Worm (Caenorhabditis elegans) whole organism, L4 larva: ENCODE data around the gene D1044.1.
A peak's percentile ranks its signal among the peaks of the same experiment; 100 is the strongest.

Source experiments
- F44E2.7 ChIP-seq: fragments of 200-800 bp; sonication (Bioruptor generic); IDR thresholded peaks from 2 replicates; pipeline ENCODE4 v2.1.2; 2022; ENCODE audit warnings: missing genetic modification characterization, missing compliant biosample characterization
- F49E8.2 ChIP-seq: sonication (generic microtip); optimal IDR thresholded peaks from 2 replicates; lab custom pipeline; 2016; ENCODE audit warnings: missing compliant biosample characterization, mild to moderate bottlenecking, missing genetic modification characterization, borderline replicate concordance
- T26A8.4 ChIP-seq: fragments of 200-800 bp; sonication (Bioruptor generic); IDR thresholded peaks from 2 replicates; pipeline ENCODE4 v1.3.6; 2022; ENCODE audit warnings: missing genetic modification characterization, missing compliant biosample characterization
- Y5F2A.4 ChIP-seq: fragments of 200-800 bp; sonication (Bioruptor generic); optimal IDR thresholded peaks from 2 replicates; lab custom pipeline; 2018; ENCODE audit warnings: mild to moderate bottlenecking, missing genetic modification characterization, missing compliant biosample characterization
- ZK337.2 ChIP-seq: fragments of 200-800 bp; sonication (Bioruptor generic); IDR thresholded peaks from 2 replicates; pipeline ENCODE4 v1.3.6; 2022; ENCODE audit warnings: missing genetic modification reagents, missing genetic modification characterization, missing compliant biosample characterization
- aha-1 ChIP-seq: fragments of 150-350 bp; peaks from one replicate; lab custom pipeline; 2014; ENCODE audit warnings: missing biosample characterization, missing genetic modification characterization
- arid-1 ChIP-seq: fragments of 200-800 bp; sonication (Bioruptor generic); conservative IDR thresholded peaks from 2 replicates; pipeline ENCODE4 v1.3.6; 2022; ENCODE audit warnings: missing genetic modification reagents, missing genetic modification characterization, missing compliant biosample characterization
- attf-4 ChIP-seq: sonication (generic microtip); optimal IDR thresholded peaks from 3 replicates; lab custom pipeline; 2017; ENCODE audit warnings: missing biosample characterization, missing genetic modification characterization
- ceh-20 ChIP-seq: fragments of 200-800 bp; sonication (Bioruptor generic); IDR thresholded peaks from 2 replicates; pipeline ENCODE4 v1.3.6; 2022; ENCODE audit warnings: missing genetic modification reagents, missing genetic modification characterization, missing compliant biosample characterization
- ceh-28 ChIP-seq: fragments of 150-350 bp; optimal IDR thresholded peaks from 2 replicates; lab custom pipeline; 2014; ENCODE audit warnings: missing biosample characterization, missing genetic modification reagents, missing genetic modification characterization
- cey-2 ChIP-seq: sonication (generic microtip); optimal IDR thresholded peaks from 3 replicates; lab custom pipeline; 2017; ENCODE audit warnings: missing genetic modification characterization, mild to moderate bottlenecking, missing compliant biosample characterization, antibody characterized with exemption, borderline replicate concordance; ENCODE audit not compliant: insufficient read depth
- ctbp-1 ChIP-seq: fragments of 200-800 bp; sonication (Bioruptor generic); IDR thresholded peaks from 2 replicates; pipeline ENCODE4 v1.3.6; 2022; ENCODE audit warnings: missing genetic modification reagents, missing genetic modification characterization, missing compliant biosample characterization
- dmd-8 ChIP-seq: fragments of 200-800 bp; sonication (Bioruptor generic); IDR thresholded peaks from 2 replicates; pipeline ENCODE4 v1.3.6; 2022; ENCODE audit warnings: missing genetic modification characterization, missing compliant biosample characterization
- dmd-9 ChIP-seq: fragments of 200-800 bp; sonication (Bioruptor generic); IDR thresholded peaks from 2 replicates; pipeline ENCODE4 v1.3.6; 2022; ENCODE audit warnings: missing genetic modification reagents, missing genetic modification characterization, missing compliant biosample characterization
- dve-1 ChIP-seq: sonication (generic microtip); optimal IDR thresholded peaks from 2 replicates; lab custom pipeline; 2017; ENCODE audit warnings: antibody characterized with exemption, mild to moderate bottlenecking, missing genetic modification characterization, missing compliant biosample characterization; ENCODE audit not compliant: insufficient read depth
- egl-43 ChIP-seq: fragments of 200-800 bp; sonication (Bioruptor generic); IDR thresholded peaks from 2 replicates; pipeline ENCODE4 v1.3.6; 2022; ENCODE audit warnings: missing genetic modification reagents, missing genetic modification characterization, missing compliant biosample characterization
- gei-8 ChIP-seq: fragments of 200-800 bp; sonication (Bioruptor generic); optimal IDR thresholded peaks from 2 replicates; lab custom pipeline; 2018; ENCODE audit warnings: mild to moderate bottlenecking, missing genetic modification characterization, missing compliant biosample characterization
- hif-1 ChIP-seq, 2 experiments: sonication (generic microtip); optimal IDR thresholded peaks; 2 replicates each; lab custom pipeline; 2016 to 2017; ENCODE audit warnings: missing compliant biosample characterization in 2 of 2, missing genetic modification characterization in 2 of 2, missing genetic modification reagents in 2 of 2, missing genotype in 2 of 2, mild to moderate bottlenecking in 1 of 2
- hlh-30 ChIP-seq: sonication (generic microtip); optimal IDR thresholded peaks from 2 replicates; lab custom pipeline; 2017; ENCODE audit warnings: antibody characterized with exemption, mild to moderate bottlenecking, missing genetic modification characterization, missing compliant biosample characterization; ENCODE audit not compliant: insufficient read depth
- hmg-1.1 ChIP-seq: fragments of 200-800 bp; sonication (Bioruptor generic); IDR thresholded peaks from 2 replicates; pipeline ENCODE4 v1.3.6; 2022; ENCODE audit warnings: missing genetic modification reagents, missing genetic modification characterization, missing compliant biosample characterization
- lin-38 ChIP-seq: fragments of 200-800 bp; sonication (Bioruptor generic); IDR thresholded peaks from 2 replicates; pipeline ENCODE4 v1.3.6; 2022; ENCODE audit warnings: missing genetic modification reagents, missing genetic modification characterization, missing compliant biosample characterization
- lir-3 ChIP-seq: sonication (generic microtip); optimal IDR thresholded peaks from 2 replicates; lab custom pipeline; 2016; ENCODE audit warnings: mild to moderate bottlenecking, missing genetic modification characterization, missing compliant biosample characterization
- lsy-2 ChIP-seq, 2 experiments: fragments of 150-350 bp in 1 of 2; sonication (generic microtip) in 1 of 2; optimal IDR thresholded peaks; 2 replicates each; lab custom pipeline; 2014 to 2017; ENCODE audit warnings: missing biosample characterization in 2 of 2, missing genetic modification characterization in 2 of 2
- mdt-29 ChIP-seq: fragments of 200-800 bp; sonication (Bioruptor generic); IDR thresholded peaks from 2 replicates; pipeline ENCODE4 v1.3.6; 2022; ENCODE audit warnings: missing genetic modification reagents, missing genetic modification characterization, missing compliant biosample characterization
- nhr-10 ChIP-seq: fragments of 150-350 bp; optimal IDR thresholded peaks from 2 replicates; lab custom pipeline; 2014; ENCODE audit warnings: missing biosample characterization, missing genetic modification characterization
- nhr-237 ChIP-seq: sonication (generic microtip); optimal IDR thresholded peaks from 2 replicates; lab custom pipeline; 2017; ENCODE audit warnings: missing biosample characterization, missing genetic modification characterization
- nhr-28 ChIP-seq: fragments of 150-350 bp; optimal IDR thresholded peaks from 2 replicates; lab custom pipeline; 2014; ENCODE audit warnings: missing biosample characterization, missing genetic modification characterization
- nhr-48 ChIP-seq: sonication (generic microtip); optimal IDR thresholded peaks from 2 replicates; lab custom pipeline; 2016; ENCODE audit warnings: mild to moderate bottlenecking, missing genetic modification characterization, missing compliant biosample characterization
- nhr-6 ChIP-seq: fragments of 150-350 bp; optimal IDR thresholded peaks from 2 replicates; lab custom pipeline; 2014; ENCODE audit warnings: missing biosample characterization, missing genetic modification characterization
- rbr-2 ChIP-seq: sonication (generic microtip); optimal IDR thresholded peaks from 2 replicates; lab custom pipeline; 2016; ENCODE audit warnings: missing genotype, missing genetic modification characterization, missing compliant biosample characterization
- set-16 ChIP-seq: fragments of 200-800 bp; sonication (Bioruptor generic); IDR thresholded peaks from 2 replicates; pipeline ENCODE4 v1.3.6; 2022; ENCODE audit warnings: missing genetic modification reagents, missing genetic modification characterization, missing compliant biosample characterization
- snpc-4 ChIP-seq: fragments of 150-350 bp; optimal IDR thresholded peaks from 2 replicates; lab custom pipeline; 2014; ENCODE audit warnings: missing biosample characterization, missing genetic modification characterization
- spr-1 ChIP-seq: sonication (generic microtip); optimal IDR thresholded peaks from 2 replicates; lab custom pipeline; 2016; ENCODE audit warnings: mild to moderate bottlenecking, missing genetic modification characterization, missing compliant biosample characterization
- tra-1 ChIP-seq: fragments of 200-800 bp; sonication (Bioruptor generic); IDR thresholded peaks from 2 replicates; pipeline ENCODE4 v1.3.6; 2022; ENCODE audit warnings: missing genetic modification reagents, missing genetic modification characterization, missing compliant biosample characterization
- unc-62 ChIP-seq, 3 experiments: fragments of 150-350 bp in 1 of 3; sonication (generic microtip); optimal IDR thresholded peaks in 2 of 3; peaks in 1 of 3; 1 replicate in 1 of 3; 2 replicates in 2 of 3; lab custom pipeline; 2014 to 2017; ENCODE audit warnings: missing biosample characterization in 3 of 3, missing genetic modification characterization in 3 of 3, missing genetic modification reagents in 3 of 3, missing genotype in 1 of 3
- zag-1 ChIP-seq: fragments of 150-350 bp; optimal IDR thresholded peaks from 2 replicates; lab custom pipeline; 2014; ENCODE audit warnings: missing biosample characterization, missing genetic modification characterization
- zip-11 ChIP-seq: fragments of 200-800 bp; sonication (Bioruptor generic); IDR thresholded peaks from 2 replicates; pipeline ENCODE4 v1.3.6; 2022; ENCODE audit warnings: missing genetic modification characterization, missing compliant biosample characterization
- zip-2 ChIP-seq: fragments of 150-350 bp; optimal IDR thresholded peaks from 2 replicates; lab custom pipeline; 2014; ENCODE audit warnings: missing biosample characterization, missing genetic modification characterization
- ztf-11 ChIP-seq: fragments of 150-350 bp; optimal IDR thresholded peaks from 2 replicates; lab custom pipeline; 2014; ENCODE audit warnings: missing biosample characterization, missing genetic modification characterization

Gene D1044.1

ce11 chrIII:5566496-5566895, 22.4 kb downstream of the D1044.1 start:
- TF ChIP-seq hlh-30 (tag; lab: Kevin White, UChicago) (no peak), F49E8.2 (no peak), attf-4 (tag; lab: Kevin White, UChicago) (no peak), dmd-8 (GFP tag; lab: Robert Waterston, UW) (no peak), gei-8 (no peak), unc-62 (GFP tag; optimal IDR thresholded peaks at IDR 0.05 in 1 of 2; lab: Kevin White, UChicago) (peak in 1 of 2 experiments; percentile 68), unc-62 (tag; optimal IDR thresholded peaks at IDR 0.05; lab: Kevin White, UChicago) (no peak), set-16 (GFP tag; lab: Robert Waterston, UW) (peak; percentile 50), nhr-237 (tag; lab: Kevin White, UChicago) (no peak), ctbp-1 (GFP tag; lab: Robert Waterston, UW) (no peak), tra-1 (no peak)

- TF ChIP-seq dmd-9 (GFP tag; lab: Robert Waterston, UW) (no peak), rbr-2 (tag; lab: Kevin White, UChicago) (no peak), hif-1 (tag; optimal IDR thresholded peaks at IDR 0.05; lab: Kevin White, UChicago) (no peak), hlh-30 (tag; lab: Kevin White, UChicago) (no peak), arid-1 (GFP tag; lab: Robert Waterston, UW) (0 out of 2 replicates have a peak, but pooled peaks have one; percentile 35), egl-43 (peak; percentile 55; the same call in 1 of the 2 replicates)
Measured at ce11 chrIII:5568265-5568664, 24.2 kb downstream of the D1044.1 start.

DNA sequence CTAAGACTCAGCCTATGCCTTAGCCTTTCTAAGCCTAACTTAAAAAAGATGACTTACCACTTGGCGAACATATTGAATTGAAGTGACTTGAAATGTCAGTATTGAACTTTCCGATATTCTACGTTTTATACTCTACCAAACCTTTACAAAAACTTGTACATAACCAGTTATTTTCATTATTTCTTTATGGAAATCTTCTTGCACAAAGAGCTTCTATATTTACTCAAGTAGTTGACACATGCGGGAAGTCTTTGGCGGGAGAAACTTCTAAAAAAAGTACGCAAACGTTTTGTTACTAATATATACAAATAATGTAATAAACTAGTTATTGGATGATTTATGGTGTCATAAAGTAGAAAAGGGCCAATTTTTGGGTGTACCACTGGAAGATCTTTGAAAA, 24.6 kb downstream of the D1044.1 start, which contains the start of gene nspb-12:
Gene nspb-12 (minus strand): TSS at position 101 of the 400 bp plus-strand sequence.
- TF ChIP-seq snpc-4 (tag; lab: Kevin White, UChicago) (no peak), mdt-29 (GFP tag; lab: Robert Waterston, UW) (no peak), aha-1 (tag; lab: Kevin White, UChicago) (peak; percentile 1), F49E8.2 (no peak), dmd-9 (GFP tag; lab: Robert Waterston, UW) (no peak)
- TF ChIP-seq, all 104 proteins: peak for 1

DNA sequence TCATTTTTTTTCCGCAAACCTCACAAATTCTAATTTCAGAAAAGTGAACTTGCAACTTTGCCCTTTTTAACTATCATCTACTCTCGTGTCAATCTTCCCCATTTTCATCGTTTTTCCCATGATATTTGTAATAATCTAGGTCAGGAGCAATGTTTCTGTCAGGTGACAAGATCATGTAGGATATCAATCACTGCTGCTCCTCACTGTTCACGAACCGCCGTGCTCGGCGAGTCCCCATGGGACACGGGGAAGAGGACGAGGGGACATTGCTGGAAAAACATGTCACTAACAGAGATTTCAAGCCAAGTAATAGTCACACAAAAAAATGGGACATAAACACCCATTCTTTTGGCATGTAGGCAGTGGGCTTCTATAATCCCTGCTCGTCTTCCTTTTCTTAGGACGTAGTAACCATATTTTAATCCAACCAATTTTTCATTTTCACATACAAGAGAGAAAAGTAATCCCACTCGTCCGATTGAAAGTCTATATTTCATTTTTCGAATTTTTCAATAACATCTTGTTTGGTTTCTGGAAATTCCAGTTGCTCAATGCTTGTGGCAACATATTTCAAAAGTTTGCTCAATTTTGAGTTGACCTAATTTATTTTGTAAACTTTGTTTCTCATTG, 26.8 kb downstream of the D1044.1 start:
- TF ChIP-seq hlh-30 (tag; lab: Kevin White, UChicago) (peak; percentile 10), nhr-237 (tag; lab: Kevin White, UChicago) (no peak), lsy-2 (tag; optimal IDR thresholded peaks at IDR 0.05; lab: Kevin White, UChicago) (no peak), ceh-20 (GFP tag; lab: Robert Waterston, UW) (peak; percentile 48; the same call in 1 of the 2 replicates), unc-62 (GFP tag; optimal IDR thresholded peaks at IDR 0.05 in 1 of 2; lab: Kevin White, UChicago) (peak in 1 of 2 experiments; percentile 86), unc-62 (tag; optimal IDR thresholded peaks at IDR 0.05; lab: Kevin White, UChicago) (no peak)
- TF ChIP-seq, all 104 proteins: peak for 3

ce11 chrIII:5572806-5573205, 28.7 kb downstream of the D1044.1 start:
- TF ChIP-seq F44E2.7 (GFP tag; lab: Robert Waterston, UW) (no peak), ceh-28 (no peak), dmd-9 (GFP tag; lab: Robert Waterston, UW) (no peak), lsy-2 (tag; optimal IDR thresholded peaks at IDR 0.05; lab: Kevin White, UChicago) (no peak), aha-1 (tag; lab: Kevin White, UChicago) (peak; percentile 57), hlh-30 (tag; lab: Kevin White, UChicago) (peak; percentile 52), nhr-6 (tag; lab: Kevin White, UChicago) (no peak), nhr-48 (no peak), hmg-1.1 (GFP tag; lab: Robert Waterston, UW) (no peak), zip-2 (tag; lab: Kevin White, UChicago) (no peak)

DNA sequence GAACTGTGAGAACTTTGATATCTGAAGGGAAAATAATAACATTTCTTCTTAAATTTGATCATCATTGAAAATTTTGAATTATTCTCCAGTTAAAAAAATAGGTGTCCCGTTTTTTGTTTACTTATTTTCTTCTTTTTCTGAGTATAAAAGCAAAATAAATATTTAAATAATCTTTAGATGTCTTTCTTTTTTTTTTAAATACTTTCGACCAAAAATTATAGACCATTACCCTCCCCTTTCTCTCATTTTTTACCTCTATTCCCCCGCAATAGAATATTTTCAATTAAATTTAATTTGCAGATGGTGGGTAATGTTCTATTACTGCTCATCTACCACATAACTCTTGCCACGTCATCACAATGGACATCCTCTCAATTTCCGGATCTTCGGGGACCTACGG, 29.6 kb downstream of the D1044.1 start, which contains the start of gene molo-1:
Gene molo-1 (plus strand): TSS at position 301 of the 400 bp plus-strand sequence.
- TF ChIP-seq rbr-2 (tag; lab: Kevin White, UChicago) = no peak
- TF ChIP-seq spr-1 = no peak
- TF ChIP-seq ztf-11 (tag; lab: Kevin White, UChicago) = no peak
- no peak for TF ChIP-seq Y5F2A.4
- TF ChIP-seq lir-3 = no peak
- TF ChIP-seq nhr-28 (tag; lab: Kevin White, UChicago) = no peak
- no peak for TF ChIP-seq dve-1 (tag; lab: Kevin White, UChicago)
- TF ChIP-seq mdt-29 (GFP tag; lab: Robert Waterston, UW) = no peak
- no peak for TF ChIP-seq ZK337.2 (GFP tag; lab: Robert Waterston, UW)
- TF ChIP-seq T26A8.4 (GFP tag; lab: Robert Waterston, UW) = no peak
- no peak for TF ChIP-seq nhr-10
- TF ChIP-seq cey-2 = no peak
- TF ChIP-seq zag-1 (tag; lab: Kevin White, UChicago) = no peak
- no peak for TF ChIP-seq lin-38
- no peak for TF ChIP-seq zip-11
